Worm (Caenorhabditis elegans) whole organism, mixed stage, embryonic: Measurements from ENCODE around the gene ZK180.5.

ENCODE experiments used
- M03D4.4 ChIP-seq: sonication (generic microtip); optimal IDR thresholded peaks from 2 replicates; lab custom pipeline; 2017; ENCODE audit warnings: mild to moderate bottlenecking, missing genetic modification characterization, missing compliant biosample characterization
- bed-3 ChIP-seq: fragments of 200-800 bp; sonication (Bioruptor generic); optimal IDR thresholded peaks from 3 replicates; lab custom pipeline; 2018; ENCODE audit warnings: mild to moderate bottlenecking, missing genetic modification characterization, moderate library complexity, missing compliant biosample characterization
- ceh-39 ChIP-seq: fragments of 150-350 bp; optimal IDR thresholded peaks from 2 replicates; lab custom pipeline; 2014; ENCODE audit warnings: missing biosample characterization, missing genetic modification characterization
- ceh-43 ChIP-seq: fragments of 200-800 bp; sonication (Bioruptor generic); optimal IDR thresholded peaks from 2 replicates; lab custom pipeline; 2018; ENCODE audit warnings: mild to moderate bottlenecking, missing genetic modification characterization, moderate library complexity, missing compliant biosample characterization
- ceh-83 ChIP-seq: fragments of 200-800 bp; sonication (Bioruptor generic); optimal IDR thresholded peaks from 2 replicates; lab custom pipeline; 2018; ENCODE audit warnings: mild to moderate bottlenecking, missing genetic modification characterization, missing compliant biosample characterization
- ces-1 ChIP-seq: fragments of 150-350 bp; optimal IDR thresholded peaks from 2 replicates; lab custom pipeline; 2014; ENCODE audit warnings: missing biosample characterization, missing genetic modification reagents, missing genetic modification characterization
- cnd-1 ChIP-seq: fragments of 200-800 bp; sonication (Bioruptor generic); optimal IDR thresholded peaks from 2 replicates; lab custom pipeline; 2018; ENCODE audit warnings: mild to moderate bottlenecking, missing genetic modification characterization, missing compliant biosample characterization
- drap-1 ChIP-seq: fragments of 200-800 bp; sonication (Bioruptor generic); optimal IDR thresholded peaks from 3 replicates; lab custom pipeline; 2018; ENCODE audit warnings: mild to moderate bottlenecking, missing genetic modification characterization, missing compliant biosample characterization
- elt-1 ChIP-seq: sonication (generic microtip); optimal IDR thresholded peaks from 2 replicates; lab custom pipeline; 2017; ENCODE audit warnings: missing genetic modification characterization, mild to moderate bottlenecking, missing compliant biosample characterization, antibody characterized with exemption, moderate library complexity, borderline replicate concordance; ENCODE audit not compliant: insufficient read depth
- flh-1 ChIP-seq: fragments of 200-800 bp; sonication (Bioruptor generic); optimal IDR thresholded peaks from 2 replicates; lab custom pipeline; 2018; ENCODE audit warnings: mild to moderate bottlenecking, missing genetic modification characterization, moderate library complexity, missing compliant biosample characterization
- lin-13 ChIP-seq: fragments of 150-350 bp; optimal IDR thresholded peaks from 2 replicates; lab custom pipeline; 2014; ENCODE audit warnings: missing biosample characterization, missing genetic modification characterization
- lin-32 ChIP-seq: fragments of 200-800 bp; sonication (Bioruptor generic); optimal IDR thresholded peaks from 2 replicates; lab custom pipeline; 2018; ENCODE audit warnings: mild to moderate bottlenecking, missing genetic modification characterization, missing compliant biosample characterization
- lsy-2 ChIP-seq: fragments of 150-350 bp; optimal IDR thresholded peaks from 2 replicates; lab custom pipeline; 2014; ENCODE audit warnings: missing biosample characterization, missing genetic modification characterization
- mab-5 ChIP-seq: fragments of 150-350 bp; optimal IDR thresholded peaks from 2 replicates; lab custom pipeline; 2014; ENCODE audit warnings: missing biosample characterization, missing genetic modification characterization
- mep-1 ChIP-seq: fragments of 150-350 bp; optimal IDR thresholded peaks from 2 replicates; lab custom pipeline; 2017; ENCODE audit warnings: missing biosample characterization, missing genetic modification reagents, missing genetic modification characterization, inconsistent platforms
- mls-2 ChIP-seq: sonication (generic microtip); optimal IDR thresholded peaks from 2 replicates; lab custom pipeline; 2016; ENCODE audit warnings: mild to moderate bottlenecking, missing genetic modification characterization, moderate library complexity, missing compliant biosample characterization
- nhr-12 ChIP-seq: fragments of 150-350 bp; optimal IDR thresholded peaks from 2 replicates; lab custom pipeline; 2014; ENCODE audit warnings: missing biosample characterization, missing genetic modification characterization
- nhr-237 ChIP-seq: fragments of 150-350 bp; optimal IDR thresholded peaks from 2 replicates; lab custom pipeline; 2014; ENCODE audit warnings: missing biosample characterization, missing genetic modification characterization
- nhr-76 ChIP-seq: sonication (generic microtip); optimal IDR thresholded peaks from 2 replicates; lab custom pipeline; 2017; ENCODE audit warnings: missing biosample characterization, missing genetic modification characterization
- pha-4 ChIP-seq: fragments of 150-350 bp; optimal IDR thresholded peaks from 2 replicates; lab custom pipeline; 2018; ENCODE audit warnings: missing biosample characterization, missing genetic modification reagents, missing genetic modification characterization
- sem-2 ChIP-seq: fragments of 200-800 bp; sonication (Bioruptor generic); optimal IDR thresholded peaks from 2 replicates; lab custom pipeline; 2018; ENCODE audit warnings: mild to moderate bottlenecking, missing genetic modification characterization, missing compliant biosample characterization
- snpc-4 ChIP-seq: fragments of 150-350 bp; optimal IDR thresholded peaks from 2 replicates; lab custom pipeline; 2014; ENCODE audit warnings: missing biosample characterization, missing genetic modification characterization
- sptf-1 ChIP-seq: sonication (generic microtip); optimal IDR thresholded peaks from 2 replicates; lab custom pipeline; 2017; ENCODE audit warnings: mild to moderate bottlenecking, missing genetic modification characterization, moderate library complexity, missing compliant biosample characterization
- tbx-8 ChIP-seq: fragments of 200-800 bp; sonication (Bioruptor generic); optimal IDR thresholded peaks from 2 replicates; lab custom pipeline; 2018; ENCODE audit warnings: mild to moderate bottlenecking, missing genetic modification characterization, moderate library complexity, missing compliant biosample characterization
- unc-120 ChIP-seq: sonication (generic microtip); optimal IDR thresholded peaks from 2 replicates; lab custom pipeline; 2017; ENCODE audit warnings: missing genetic modification characterization, missing compliant biosample characterization; ENCODE audit not compliant: poor library complexity, severe bottlenecking
- unc-39 ChIP-seq: fragments of 150-350 bp; optimal IDR thresholded peaks from 2 replicates; lab custom pipeline; 2014; ENCODE audit warnings: missing biosample characterization, missing genetic modification characterization
- unc-62 ChIP-seq: fragments of 150-350 bp; optimal IDR thresholded peaks from 2 replicates; lab custom pipeline; 2014; ENCODE audit warnings: missing biosample characterization, missing genetic modification reagents, missing genetic modification characterization
- zip-8 ChIP-seq: fragments of 150-350 bp; optimal IDR thresholded peaks from 2 replicates; lab custom pipeline; 2014; ENCODE audit warnings: missing biosample characterization, missing genetic modification characterization
- ztf-11 ChIP-seq: fragments of 150-350 bp; optimal IDR thresholded peaks from 2 replicates; lab custom pipeline; 2014; ENCODE audit warnings: missing biosample characterization, missing genetic modification characterization

Gene ZK180.5

DNA sequence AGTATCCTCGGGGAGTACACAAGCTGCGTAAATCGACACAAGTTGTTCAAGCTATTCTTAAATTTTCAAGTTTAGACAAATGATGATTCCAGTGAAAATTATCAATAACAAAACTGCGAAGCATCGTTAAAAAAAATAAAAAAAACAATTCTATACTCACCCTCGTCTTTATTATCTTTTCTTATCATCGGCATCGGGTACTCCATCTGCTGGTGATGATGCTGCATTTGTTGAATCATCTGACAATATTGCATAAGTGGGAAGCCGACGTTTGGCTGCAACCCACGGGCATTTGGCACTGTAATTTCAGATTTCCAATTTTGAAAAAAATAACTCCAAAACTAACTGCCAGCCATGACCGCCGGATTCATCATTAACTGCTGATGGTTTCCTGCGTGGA, 35.7 kb downstream of the ZK180.5 start:
- no peak for TF ChIP-seq bed-3 (GFP tag; lab: Kevin White, UChicago)

DNA sequence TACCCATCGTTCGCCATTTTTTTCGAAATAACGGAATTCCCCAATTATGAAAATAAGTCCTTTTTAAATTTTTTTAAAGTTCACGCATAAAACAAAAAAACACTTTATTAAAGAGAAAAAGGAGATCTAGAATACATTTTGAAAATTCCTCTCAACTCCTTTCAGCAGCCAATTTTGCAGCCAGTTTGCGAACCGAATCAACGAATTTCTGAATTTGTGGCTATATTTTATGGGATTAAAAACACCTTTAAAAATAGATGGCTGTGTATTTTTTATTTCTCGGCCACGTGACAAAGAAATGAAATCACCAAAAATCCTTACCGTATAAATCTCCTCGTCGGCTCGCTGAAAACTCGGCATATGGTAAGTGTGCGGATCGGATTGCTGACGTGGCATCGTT, 36.9 kb downstream of the ZK180.5 start, which contains the start of gene M01H9.10:
TSS of gene M01H9.10 (minus strand) at position 101 of the 400 bp plus-strand sequence.
- TF ChIP-seq ztf-11: no peak
- no peak for TF ChIP-seq nhr-76 (tag; lab: Kevin White, UChicago)
- no peak for TF ChIP-seq drap-1
- no peak for TF ChIP-seq mab-5
- no peak for TF ChIP-seq sptf-1 (tag; lab: Kevin White, UChicago)
- no peak for TF ChIP-seq lin-32 (GFP tag; lab: Kevin White, UChicago)
- TF ChIP-seq zip-8 (tag; lab: Kevin White, UChicago): no peak
- no peak for TF ChIP-seq sem-2 (GFP tag; lab: Kevin White, UChicago)
- no peak for TF ChIP-seq lin-13 (tag; lab: Kevin White, UChicago)
- TF ChIP-seq tbx-8: no peak
- no peak for TF ChIP-seq nhr-12 (tag; lab: Kevin White, UChicago)
- no peak for TF ChIP-seq pha-4 (tag; lab: Kevin White, UChicago)

- TF ChIP-seq sptf-1 (tag; lab: Kevin White, UChicago): no peak
- TF ChIP-seq lsy-2 (tag; lab: Kevin White, UChicago): no peak
- no peak for TF ChIP-seq lin-32 (GFP tag; lab: Kevin White, UChicago)
- TF ChIP-seq elt-1 (tag; lab: Kevin White, UChicago): no peak
These were observed 38.4 kb downstream of the ZK180.5 start for ce11 chrIV:4478612-4479011.

DNA sequence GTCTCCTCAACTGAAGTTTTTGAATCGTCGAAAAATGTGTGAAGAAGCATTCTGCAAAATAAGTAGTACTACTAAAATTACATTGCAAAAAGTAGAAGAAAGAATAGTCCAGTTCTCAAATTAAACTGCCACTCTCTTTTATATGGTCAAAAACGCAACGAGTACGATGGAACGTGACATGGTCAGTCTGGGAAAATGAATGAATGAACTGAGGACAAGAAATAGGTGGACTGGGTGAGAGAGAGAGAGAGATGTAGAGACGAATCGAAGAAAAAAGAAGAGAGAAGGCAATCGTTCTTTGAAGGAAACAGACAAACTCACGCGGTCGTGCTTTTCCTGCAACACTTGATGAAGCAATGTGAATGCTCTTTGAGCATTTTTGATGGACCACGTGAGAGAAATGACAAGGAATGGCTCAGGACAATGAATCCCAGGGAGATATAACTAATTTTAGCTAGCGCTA, 39.9 kb downstream of the ZK180.5 start, which contains the start of gene M01H9.3:
TSS of gene M01H9.3 (minus strand) at position 51 of the 463 bp plus-strand sequence.
- TF ChIP-seq ceh-43 (GFP tag; lab: Kevin White, UChicago): no peak
- no peak for TF ChIP-seq ceh-39 (tag; lab: Kevin White, UChicago)
- no peak for TF ChIP-seq nhr-237 (tag; lab: Kevin White, UChicago)
- TF ChIP-seq unc-62: no peak
- TF ChIP-seq unc-120: peak; percentile 35
- peak; percentile 19 for TF ChIP-seq mep-1 (tag; lab: Kevin White, UChicago)
- TF ChIP-seq tbx-8: no peak

- no peak for TF ChIP-seq mls-2
- TF ChIP-seq pha-4 (tag; lab: Kevin White, UChicago): no peak
- no peak for TF ChIP-seq elt-1 (tag; lab: Kevin White, UChicago)
- no peak for TF ChIP-seq cnd-1
- no peak for TF ChIP-seq zip-8 (tag; lab: Kevin White, UChicago)
- TF ChIP-seq ceh-83 (GFP tag; lab: Kevin White, UChicago): no peak
- TF ChIP-seq sptf-1 (tag; lab: Kevin White, UChicago): no peak
- TF ChIP-seq unc-39 (tag; lab: Kevin White, UChicago): no peak
- no peak for TF ChIP-seq unc-120
- TF ChIP-seq tbx-8: no peak
- no peak for TF ChIP-seq drap-1
- TF ChIP-seq nhr-76 (tag; lab: Kevin White, UChicago): no peak
- no peak for TF ChIP-seq ces-1 (GFP tag; lab: Kevin White, UChicago)
- no peak for TF ChIP-seq snpc-4 (tag; lab: Kevin White, UChicago)
These were observed 41.4 kb downstream of the ZK180.5 start for ce11 chrIV:4475362-4476086.

- TF ChIP-seq cnd-1 (no peak), ceh-43 (GFP tag; lab: Kevin White, UChicago) (no peak), M03D4.4 (no peak), flh-1 (GFP tag; lab: Kevin White, UChicago) (no peak), lin-32 (GFP tag; lab: Kevin White, UChicago) (no peak)
These were observed 43.2 kb downstream of the ZK180.5 start for ce11 chrIV:4473767-4474166.
